Worm (Caenorhabditis elegans) whole organism, mixed stage, embryonic: ENCODE measurements around the gene cdk-1.

Experiments used
- cnd-1 ChIP-seq: fragments of 200-800 bp; sonication (Bioruptor generic); optimal IDR thresholded peaks from 2 replicates; lab custom pipeline; 2018; ENCODE audit warnings: mild to moderate bottlenecking, missing genetic modification characterization, missing compliant biosample characterization
- hlh-1 ChIP-seq: fragments of 150-350 bp; optimal IDR thresholded peaks from 2 replicates; lab custom pipeline; 2014; ENCODE audit warnings: missing biosample characterization, missing genetic modification reagents, missing genetic modification characterization
- nhr-2 ChIP-seq: fragments of 150-350 bp; optimal IDR thresholded peaks from 2 replicates; lab custom pipeline; 2014; ENCODE audit warnings: missing biosample characterization, missing genetic modification characterization
- unc-120 ChIP-seq: sonication (generic microtip); optimal IDR thresholded peaks from 2 replicates; lab custom pipeline; 2017; ENCODE audit warnings: missing genetic modification characterization, missing compliant biosample characterization; ENCODE audit not compliant: poor library complexity, severe bottlenecking
- ztf-11 ChIP-seq: fragments of 150-350 bp; optimal IDR thresholded peaks from 2 replicates; lab custom pipeline; 2014; ENCODE audit warnings: missing biosample characterization, missing genetic modification characterization

- TF ChIP-seq cnd-1 (tag; lab: Kevin White, UChicago) (no peak), unc-120 (tag; lab: Kevin White, UChicago) (no peak), nhr-2 (no peak), ztf-11 (tag; lab: Kevin White, UChicago) (no peak), hlh-1 (no peak)
Observed at ce11 chrIII:9751074-9751473, 3.8 kb downstream of the cdk-1 start, which contains the start of gene T05G5.5.
